Fruit fly (Drosophila melanogaster) whole organism, pupa: Measurements from ENCODE around the gene Rfx.

Source experiments
- CG10348 ChIP-seq: fragments of 200-800 bp; sonication (Bioruptor generic); IDR thresholded peaks from 2 replicates; pipeline ENCODE4 v1.3.6; 2022; ENCODE audit warnings: missing biosample characterization, missing genetic modification characterization
- CG12605 ChIP-seq: fragments of 200-800 bp; sonication (Bioruptor generic); IDR thresholded peaks from 2 replicates; pipeline ENCODE4 v1.3.6; 2022; ENCODE audit warnings: missing biosample characterization, missing genetic modification characterization
- CG13204 ChIP-seq: fragments of 200-800 bp; sonication (Bioruptor generic); optimal IDR thresholded peaks from 2 replicates; lab custom pipeline; 2018; ENCODE audit warnings: missing biosample characterization, mild to moderate bottlenecking, missing genetic modification characterization, moderate library complexity
- CG14655 ChIP-seq: fragments of 200-800 bp; sonication (Bioruptor generic); optimal IDR thresholded peaks from 3 replicates; lab custom pipeline; 2017; ENCODE audit warnings: mild to moderate bottlenecking, missing biosample characterization, missing genetic modification reagents, missing genetic modification characterization
- CG17806 ChIP-seq: fragments of 200-800 bp; sonication (Bioruptor generic); optimal IDR thresholded peaks from 2 replicates; lab custom pipeline; 2018; ENCODE audit warnings: missing biosample characterization, mild to moderate bottlenecking, missing genetic modification characterization, moderate library complexity
- CG9948 ChIP-seq: fragments of 200-800 bp; sonication (Bioruptor generic); optimal IDR thresholded peaks from 2 replicates; lab custom pipeline; 2018; ENCODE audit warnings: missing biosample characterization, mild to moderate bottlenecking, missing genetic modification characterization, moderate library complexity
- D1 ChIP-seq: fragments of 200-800 bp; sonication (Bioruptor generic); optimal IDR thresholded peaks from 2 replicates; lab custom pipeline; 2018; ENCODE audit warnings: missing biosample characterization, mild to moderate bottlenecking, missing genetic modification characterization, moderate library complexity
- EcR ChIP-seq: fragments of 200-800 bp; sonication (Bioruptor generic); optimal IDR thresholded peaks from 3 replicates; lab custom pipeline; 2019; ENCODE audit warnings: missing biosample characterization, missing genetic modification characterization, mild to moderate bottlenecking, moderate library complexity, missing genetic modification reagents
- Pif1B ChIP-seq: fragments of 200-800 bp; sonication (Bioruptor generic); optimal IDR thresholded peaks from 3 replicates; lab custom pipeline; 2016; ENCODE audit warnings: missing biosample characterization, missing genetic modification characterization
- fd96Ca ChIP-seq: fragments of 200-800 bp; sonication (Bioruptor generic); IDR thresholded peaks from 3 replicates; pipeline ENCODE4 v1.3.6; 2022; ENCODE audit warnings: missing biosample characterization, missing genetic modification characterization
- rn ChIP-seq: fragments of 200-800 bp; sonication (Bioruptor generic); IDR thresholded peaks from 2 replicates; pipeline ENCODE4 v1.3.6; 2022; ENCODE audit warnings: missing biosample characterization, missing genetic modification characterization

- peak; percentile 33 for TF ChIP-seq CG9948 (tag; lab: Kevin White, UChicago)
- no peak for TF ChIP-seq rn (GFP tag; lab: Robert Waterston, UW)
- no peak for TF ChIP-seq CG10348
- no peak for TF ChIP-seq CG13204 (GFP tag; lab: Kevin White, UChicago)
- TF ChIP-seq D1, result no peak
- TF ChIP-seq CG12605 (GFP tag; lab: Robert Waterston, UW), result no peak
- no peak for TF ChIP-seq EcR (GFP tag; lab: Kevin White, UChicago)
- peak; percentile 56 for TF ChIP-seq CG14655 (GFP tag; lab: Kevin White, UChicago)
- no peak for TF ChIP-seq Pif1B (GFP tag; lab: Kevin White, UChicago)
- TF ChIP-seq CG17806 (tag; lab: Kevin White, UChicago), result peak; percentile 25
- TF ChIP-seq fd96Ca (GFP tag; lab: Robert Waterston, UW), result no peak
Measured at dm6 chr3R:10353932-10354703, 23.8 kb downstream of the Rfx start.
